Fruit fly (Drosophila melanogaster): ENCODE measurements around the gene pkm.

DNA sequence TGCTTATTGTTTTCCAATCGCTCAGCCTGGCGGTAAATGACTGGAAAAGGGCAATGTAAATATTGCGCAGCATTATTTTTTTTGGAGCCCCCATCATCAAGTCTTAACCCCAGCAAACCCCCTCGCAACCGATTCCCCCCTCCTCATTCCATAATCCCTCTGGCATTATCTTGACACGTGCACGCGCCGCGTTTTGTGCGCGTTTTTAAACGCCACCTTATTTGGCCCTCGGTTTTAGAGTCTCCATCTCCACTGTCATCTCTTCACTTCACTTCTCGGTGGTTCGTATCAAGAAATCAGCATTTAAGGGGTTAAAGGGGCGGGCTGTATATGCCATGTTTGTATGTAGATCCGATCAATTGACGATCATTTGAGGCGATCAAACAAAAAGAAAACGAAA is 37.0 kb downstream of the pkm start:
- TF ChIP-seq psq (GFP tag; optimal IDR thresholded peaks at IDR 0.05) = no peak
- no peak for TF ChIP-seq Mio (GFP tag; optimal IDR thresholded peaks at IDR 0.05)
- no peak for TF ChIP-seq CG9705 (GFP tag; optimal IDR thresholded peaks at IDR 0.05)
- no peak for TF ChIP-seq Rel (GFP tag; optimal IDR thresholded peaks at IDR 0.05)
- no peak for TF ChIP-seq Rel (tag; optimal IDR thresholded peaks at IDR 0.05)
- TF ChIP-seq Dif (GFP tag; optimal IDR thresholded peaks at IDR 0.05; ENCODE audit: partially characterized antibody) = no peak
- TF ChIP-seq jim (GFP tag; optimal IDR thresholded peaks at IDR 0.05) = no peak
- TF ChIP-seq HLH106 (tag; optimal IDR thresholded peaks at IDR 0.05) = no peak
- TF ChIP-seq usp (GFP tag; optimal IDR thresholded peaks at IDR 0.05) = no peak
